Worm (Caenorhabditis elegans) whole organism, mixed stage, embryonic: Measurements from ENCODE around the gene clec-85.

Experiments used
- M03D4.4 ChIP-seq: sonication (generic microtip); optimal IDR thresholded peaks from 2 replicates; lab custom pipeline; 2017; ENCODE audit warnings: mild to moderate bottlenecking, missing genetic modification characterization, missing compliant biosample characterization
- bed-3 ChIP-seq: fragments of 200-800 bp; sonication (Bioruptor generic); optimal IDR thresholded peaks from 3 replicates; lab custom pipeline; 2018; ENCODE audit warnings: mild to moderate bottlenecking, missing genetic modification characterization, moderate library complexity, missing compliant biosample characterization
- blmp-1 ChIP-seq: fragments of 150-350 bp; optimal IDR thresholded peaks from 2 replicates; lab custom pipeline; 2014; ENCODE audit warnings: missing biosample characterization, missing genetic modification characterization
- ceh-39 ChIP-seq: fragments of 150-350 bp; optimal IDR thresholded peaks from 2 replicates; lab custom pipeline; 2014; ENCODE audit warnings: missing biosample characterization, missing genetic modification characterization
- ceh-43 ChIP-seq: fragments of 200-800 bp; sonication (Bioruptor generic); optimal IDR thresholded peaks from 2 replicates; lab custom pipeline; 2018; ENCODE audit warnings: mild to moderate bottlenecking, missing genetic modification characterization, moderate library complexity, missing compliant biosample characterization
- ceh-83 ChIP-seq: fragments of 200-800 bp; sonication (Bioruptor generic); optimal IDR thresholded peaks from 2 replicates; lab custom pipeline; 2018; ENCODE audit warnings: mild to moderate bottlenecking, missing genetic modification characterization, missing compliant biosample characterization
- ces-1 ChIP-seq: fragments of 150-350 bp; optimal IDR thresholded peaks from 2 replicates; lab custom pipeline; 2014; ENCODE audit warnings: missing biosample characterization, missing genetic modification reagents, missing genetic modification characterization
- cnd-1 ChIP-seq: fragments of 200-800 bp; sonication (Bioruptor generic); optimal IDR thresholded peaks from 2 replicates; lab custom pipeline; 2018; ENCODE audit warnings: mild to moderate bottlenecking, missing genetic modification characterization, missing compliant biosample characterization
- drap-1 ChIP-seq: fragments of 200-800 bp; sonication (Bioruptor generic); optimal IDR thresholded peaks from 3 replicates; lab custom pipeline; 2018; ENCODE audit warnings: mild to moderate bottlenecking, missing genetic modification characterization, missing compliant biosample characterization
- elt-1 ChIP-seq: sonication (generic microtip); optimal IDR thresholded peaks from 2 replicates; lab custom pipeline; 2017; ENCODE audit warnings: missing genetic modification characterization, mild to moderate bottlenecking, missing compliant biosample characterization, antibody characterized with exemption, moderate library complexity, borderline replicate concordance; ENCODE audit not compliant: insufficient read depth
- elt-3 ChIP-seq: fragments of 150-350 bp; optimal IDR thresholded peaks from 2 replicates; lab custom pipeline; 2014; ENCODE audit warnings: missing biosample characterization, missing genetic modification characterization
- flh-1 ChIP-seq: fragments of 200-800 bp; sonication (Bioruptor generic); optimal IDR thresholded peaks from 2 replicates; lab custom pipeline; 2018; ENCODE audit warnings: mild to moderate bottlenecking, missing genetic modification characterization, moderate library complexity, missing compliant biosample characterization
- ham-2 ChIP-seq: fragments of 200-800 bp; sonication (Bioruptor generic); optimal IDR thresholded peaks from 2 replicates; lab custom pipeline; 2018; ENCODE audit warnings: mild to moderate bottlenecking, missing genetic modification characterization, missing compliant biosample characterization
- hlh-1 ChIP-seq: fragments of 150-350 bp; optimal IDR thresholded peaks from 2 replicates; lab custom pipeline; 2014; ENCODE audit warnings: missing biosample characterization, missing genetic modification reagents, missing genetic modification characterization
- lin-13 ChIP-seq: fragments of 150-350 bp; optimal IDR thresholded peaks from 2 replicates; lab custom pipeline; 2014; ENCODE audit warnings: missing biosample characterization, missing genetic modification characterization
- lin-32 ChIP-seq: fragments of 200-800 bp; sonication (Bioruptor generic); optimal IDR thresholded peaks from 2 replicates; lab custom pipeline; 2018; ENCODE audit warnings: mild to moderate bottlenecking, missing genetic modification characterization, missing compliant biosample characterization
- lsy-2 ChIP-seq: fragments of 150-350 bp; optimal IDR thresholded peaks from 2 replicates; lab custom pipeline; 2014; ENCODE audit warnings: missing biosample characterization, missing genetic modification characterization
- mab-5 ChIP-seq: fragments of 150-350 bp; optimal IDR thresholded peaks from 2 replicates; lab custom pipeline; 2014; ENCODE audit warnings: missing biosample characterization, missing genetic modification characterization
- mep-1 ChIP-seq: fragments of 150-350 bp; optimal IDR thresholded peaks from 2 replicates; lab custom pipeline; 2017; ENCODE audit warnings: missing biosample characterization, missing genetic modification reagents, missing genetic modification characterization, inconsistent platforms
- mls-2 ChIP-seq: sonication (generic microtip); optimal IDR thresholded peaks from 2 replicates; lab custom pipeline; 2016; ENCODE audit warnings: mild to moderate bottlenecking, missing genetic modification characterization, moderate library complexity, missing compliant biosample characterization
- nhr-12 ChIP-seq: fragments of 150-350 bp; optimal IDR thresholded peaks from 2 replicates; lab custom pipeline; 2014; ENCODE audit warnings: missing biosample characterization, missing genetic modification characterization
- nhr-2 ChIP-seq: fragments of 150-350 bp; optimal IDR thresholded peaks from 2 replicates; lab custom pipeline; 2014; ENCODE audit warnings: missing biosample characterization, missing genetic modification characterization
- nhr-237 ChIP-seq: fragments of 150-350 bp; optimal IDR thresholded peaks from 2 replicates; lab custom pipeline; 2014; ENCODE audit warnings: missing biosample characterization, missing genetic modification characterization
- nhr-28 ChIP-seq: fragments of 150-350 bp; optimal IDR thresholded peaks from 2 replicates; lab custom pipeline; 2014; ENCODE audit warnings: missing biosample characterization, missing genetic modification characterization
- nhr-76 ChIP-seq: sonication (generic microtip); optimal IDR thresholded peaks from 2 replicates; lab custom pipeline; 2017; ENCODE audit warnings: missing biosample characterization, missing genetic modification characterization
- pha-4 ChIP-seq: fragments of 150-350 bp; optimal IDR thresholded peaks from 2 replicates; lab custom pipeline; 2018; ENCODE audit warnings: missing biosample characterization, missing genetic modification reagents, missing genetic modification characterization
- sem-2 ChIP-seq: fragments of 200-800 bp; sonication (Bioruptor generic); optimal IDR thresholded peaks from 2 replicates; lab custom pipeline; 2018; ENCODE audit warnings: mild to moderate bottlenecking, missing genetic modification characterization, missing compliant biosample characterization
- snpc-4 ChIP-seq: fragments of 150-350 bp; optimal IDR thresholded peaks from 2 replicates; lab custom pipeline; 2014; ENCODE audit warnings: missing biosample characterization, missing genetic modification characterization
- sptf-1 ChIP-seq: sonication (generic microtip); optimal IDR thresholded peaks from 2 replicates; lab custom pipeline; 2017; ENCODE audit warnings: mild to moderate bottlenecking, missing genetic modification characterization, moderate library complexity, missing compliant biosample characterization
- tbx-8 ChIP-seq: fragments of 200-800 bp; sonication (Bioruptor generic); optimal IDR thresholded peaks from 2 replicates; lab custom pipeline; 2018; ENCODE audit warnings: mild to moderate bottlenecking, missing genetic modification characterization, moderate library complexity, missing compliant biosample characterization
- unc-120 ChIP-seq: sonication (generic microtip); optimal IDR thresholded peaks from 2 replicates; lab custom pipeline; 2017; ENCODE audit warnings: missing genetic modification characterization, missing compliant biosample characterization; ENCODE audit not compliant: poor library complexity, severe bottlenecking
- unc-39 ChIP-seq: fragments of 150-350 bp; optimal IDR thresholded peaks from 2 replicates; lab custom pipeline; 2014; ENCODE audit warnings: missing biosample characterization, missing genetic modification characterization
- unc-62 ChIP-seq: fragments of 150-350 bp; optimal IDR thresholded peaks from 2 replicates; lab custom pipeline; 2014; ENCODE audit warnings: missing biosample characterization, missing genetic modification reagents, missing genetic modification characterization
- zip-8 ChIP-seq: fragments of 150-350 bp; optimal IDR thresholded peaks from 2 replicates; lab custom pipeline; 2014; ENCODE audit warnings: missing biosample characterization, missing genetic modification characterization
- ztf-11 ChIP-seq: fragments of 150-350 bp; optimal IDR thresholded peaks from 2 replicates; lab custom pipeline; 2014; ENCODE audit warnings: missing biosample characterization, missing genetic modification characterization

Gene clec-85

ce11 chrIV:2886655-2887054 is 36.0 kb downstream of the clec-85 start, which contains the start of gene dml-1:
Gene dml-1, plus strand, starts transcription at chrIV:2886955.
- TF ChIP-seq ceh-83 (GFP tag; lab: Kevin White, UChicago), result no peak
- no peak for TF ChIP-seq zip-8 (tag; lab: Kevin White, UChicago)
- no peak for TF ChIP-seq tbx-8 (GFP tag; lab: Kevin White, UChicago)
- no peak for TF ChIP-seq bed-3 (GFP tag; lab: Kevin White, UChicago)
- TF ChIP-seq ztf-11, result no peak
- no peak for TF ChIP-seq drap-1 (GFP tag; lab: Kevin White, UChicago)

ce11 chrIV:2887245-2887644 is 36.6 kb downstream of the clec-85 start:
- no peak for TF ChIP-seq nhr-2 (tag; lab: Kevin White, UChicago)
- no peak for TF ChIP-seq sptf-1 (tag; lab: Kevin White, UChicago)
- TF ChIP-seq zip-8 (tag; lab: Kevin White, UChicago), result no peak
- no peak for TF ChIP-seq ceh-39 (tag; lab: Kevin White, UChicago)
- no peak for TF ChIP-seq M03D4.4 (tag; lab: Kevin White, UChicago)
- TF ChIP-seq pha-4 (tag; lab: Kevin White, UChicago), result no peak
- no peak for TF ChIP-seq tbx-8 (GFP tag; lab: Kevin White, UChicago)
- no peak for TF ChIP-seq unc-120
- TF ChIP-seq mls-2 (tag; lab: Kevin White, UChicago), result no peak

ce11 chrIV:2888496-2889101 is 37.9 kb downstream of the clec-85 start:
- TF ChIP-seq ces-1 (GFP tag; lab: Kevin White, UChicago), result no peak
- TF ChIP-seq ceh-43 (GFP tag; lab: Kevin White, UChicago), result no peak
- TF ChIP-seq mep-1, result no peak
- no peak for TF ChIP-seq drap-1 (GFP tag; lab: Kevin White, UChicago)
- TF ChIP-seq nhr-237, result no peak

ce11 chrIV:2890401-2890952 is 39.8 kb downstream of the clec-85 start, which contains the start of the genes nprt-1 and dib-1:
Gene nprt-1, minus strand, starts transcription at chrIV:2890451.
Gene dib-1, plus strand, starts transcription at chrIV:2890882.
- TF ChIP-seq bed-3 (GFP tag; lab: Kevin White, UChicago), result no peak
- no peak for TF ChIP-seq ceh-83 (GFP tag; lab: Kevin White, UChicago)
- TF ChIP-seq nhr-237, result peak; percentile 12
- no peak for TF ChIP-seq nhr-28 (tag; lab: Kevin White, UChicago)
- TF ChIP-seq nhr-2 (tag; lab: Kevin White, UChicago), result no peak
- TF ChIP-seq elt-1 (tag; lab: Kevin White, UChicago), result no peak
- no peak for TF ChIP-seq cnd-1 (tag; lab: Kevin White, UChicago)
- TF ChIP-seq hlh-1, result no peak
- TF ChIP-seq snpc-4, result no peak
- no peak for TF ChIP-seq ceh-39 (tag; lab: Kevin White, UChicago)
- TF ChIP-seq unc-39 (tag; lab: Kevin White, UChicago), result no peak
- no peak for TF ChIP-seq unc-120
- no peak for TF ChIP-seq ztf-11
- TF ChIP-seq mls-2 (tag; lab: Kevin White, UChicago), result no peak
- TF ChIP-seq elt-3 (tag; lab: Kevin White, UChicago), result no peak
- no peak for TF ChIP-seq ham-2 (GFP tag; lab: Kevin White, UChicago)
- TF ChIP-seq pha-4 (tag; lab: Kevin White, UChicago), result no peak
- TF ChIP-seq blmp-1 (tag; lab: Kevin White, UChicago), result no peak
- no peak for TF ChIP-seq flh-1 (GFP tag; lab: Kevin White, UChicago)
- no peak for TF ChIP-seq M03D4.4 (tag; lab: Kevin White, UChicago)
- peak; percentile 13 for TF ChIP-seq sptf-1 (tag; lab: Kevin White, UChicago)
- peak; percentile 73 for TF ChIP-seq lsy-2
- peak; percentile 62 for TF ChIP-seq ces-1 (GFP tag; lab: Kevin White, UChicago)
- no peak for TF ChIP-seq unc-62 (GFP tag; lab: Kevin White, UChicago)
- TF ChIP-seq nhr-12 (tag; lab: Kevin White, UChicago), result no peak
- no peak for TF ChIP-seq nhr-76 (tag; lab: Kevin White, UChicago)
- peak; percentile 4 for TF ChIP-seq lin-13
- TF ChIP-seq tbx-8 (GFP tag; lab: Kevin White, UChicago), result no peak
- no peak for TF ChIP-seq drap-1 (GFP tag; lab: Kevin White, UChicago)
- TF ChIP-seq sem-2 (GFP tag; lab: Kevin White, UChicago), result no peak
- peak; percentile 47 for TF ChIP-seq mep-1
- TF ChIP-seq lin-32, result no peak
- TF ChIP-seq ceh-43 (GFP tag; lab: Kevin White, UChicago), result no peak
- no peak for TF ChIP-seq mab-5
- no peak for TF ChIP-seq zip-8 (tag; lab: Kevin White, UChicago)
